Worm (Caenorhabditis elegans) whole organism, L1 larva: ENCODE measurements around the gene fbxa-112.

Experiments used
- C04F5.9 ChIP-seq: sonication (generic microtip); optimal IDR thresholded peaks from 2 replicates; lab custom pipeline; 2016; ENCODE audit warnings: missing genetic modification characterization, missing compliant biosample characterization
- C16A3.4 ChIP-seq: fragments of 150-350 bp; optimal IDR thresholded peaks from 2 replicates; lab custom pipeline; 2014; ENCODE audit warnings: missing biosample characterization, missing genetic modification characterization
- C34B4.2 ChIP-seq: sonication (generic microtip); optimal IDR thresholded peaks from 2 replicates; lab custom pipeline; 2017; ENCODE audit warnings: mild to moderate bottlenecking, missing genetic modification characterization, missing compliant biosample characterization
- F16B12.6 ChIP-seq: fragments of 150-350 bp; optimal IDR thresholded peaks from 2 replicates; lab custom pipeline; 2014; ENCODE audit warnings: missing biosample characterization, missing genetic modification characterization
- aha-1 ChIP-seq: fragments of 150-350 bp; optimal IDR thresholded peaks from 2 replicates; lab custom pipeline; 2014; ENCODE audit warnings: missing biosample characterization, missing genetic modification characterization
- aly-2 ChIP-seq: fragments of 150-350 bp; optimal IDR thresholded peaks from 2 replicates; lab custom pipeline; 2014; ENCODE audit warnings: missing biosample characterization, missing genetic modification characterization
- blmp-1 ChIP-seq: fragments of 150-350 bp; optimal IDR thresholded peaks from 2 replicates; lab custom pipeline; 2014; ENCODE audit warnings: missing biosample characterization, missing genetic modification characterization
- ceh-63 ChIP-seq: fragments of 200-800 bp; sonication (Bioruptor generic); optimal IDR thresholded peaks from 2 replicates; lab custom pipeline; 2018; ENCODE audit warnings: mild to moderate bottlenecking, missing genetic modification characterization, missing compliant biosample characterization
- ceh-8 ChIP-seq: fragments of 200-800 bp; sonication (Bioruptor generic); optimal IDR thresholded peaks from 2 replicates; lab custom pipeline; 2018; ENCODE audit warnings: mild to moderate bottlenecking, missing genetic modification characterization, moderate library complexity, missing compliant biosample characterization
- ceh-90 ChIP-seq: sonication (generic microtip); optimal IDR thresholded peaks from 2 replicates; lab custom pipeline; 2016; ENCODE audit warnings: missing genetic modification characterization, missing compliant biosample characterization
- dpl-1 ChIP-seq, 3 experiments: fragments of 150-350 bp in 2 of 3; sonication (generic microtip) in 1 of 3; optimal IDR thresholded peaks; 2 replicates each; lab custom pipeline; 2014 to 2017; ENCODE audit warnings: missing biosample characterization in 3 of 3, missing genetic modification characterization in 3 of 3, missing genetic modification reagents in 3 of 3
- egl-13 ChIP-seq: sonication (generic microtip); optimal IDR thresholded peaks from 2 replicates; lab custom pipeline; 2016; ENCODE audit warnings: missing genotype, missing genetic modification reagents, missing genetic modification characterization, missing compliant biosample characterization
- egl-27 ChIP-seq, 2 experiments: fragments of 150-350 bp in 1 of 2; sonication (generic microtip); optimal IDR thresholded peaks; 3 replicates each; lab custom pipeline; 2017 to 2018; ENCODE audit warnings: missing biosample characterization in 2 of 2, missing genetic modification characterization in 2 of 2, missing genetic modification reagents in 2 of 2
- elt-3 ChIP-seq, 6 experiments: fragments of 150-350 bp in 1 of 6; sonication (generic microtip); optimal IDR thresholded peaks; 2 replicates each; lab custom pipeline; 2017 to 2018; ENCODE audit warnings: missing biosample characterization in 6 of 6, missing genetic modification characterization in 6 of 6, inconsistent platforms in 1 of 6
- fkh-10 ChIP-seq: sonication (generic microtip); optimal IDR thresholded peaks from 2 replicates; lab custom pipeline; 2017; ENCODE audit warnings: missing biosample characterization, missing genetic modification reagents, missing genetic modification characterization
- fos-1 ChIP-seq: fragments of 150-350 bp; optimal IDR thresholded peaks from 2 replicates; lab custom pipeline; 2014; ENCODE audit warnings: missing biosample characterization, missing genetic modification characterization
- lin-14 ChIP-seq: fragments of 200-800 bp; sonication (Bioruptor generic); optimal IDR thresholded peaks from 2 replicates; lab custom pipeline; 2018; ENCODE audit warnings: mild to moderate bottlenecking, missing genetic modification characterization, moderate library complexity, missing compliant biosample characterization
- lin-15B ChIP-seq: fragments of 150-350 bp; sonication (generic microtip); optimal IDR thresholded peaks from 3 replicates; lab custom pipeline; 2014; ENCODE audit warnings: missing biosample characterization, missing genetic modification characterization
- mdl-1 ChIP-seq, 2 experiments: fragments of 150-350 bp; optimal IDR thresholded peaks; 2 replicates each; lab custom pipeline; 2014 to 2017; ENCODE audit warnings: missing biosample characterization in 2 of 2, missing genetic modification characterization in 2 of 2, inconsistent platforms in 1 of 2
- nhr-11 ChIP-seq: fragments of 150-350 bp; optimal IDR thresholded peaks from 2 replicates; lab custom pipeline; 2014; ENCODE audit warnings: missing biosample characterization, missing genetic modification characterization
- nhr-20 ChIP-seq: sonication (generic microtip); optimal IDR thresholded peaks from 2 replicates; lab custom pipeline; 2016; ENCODE audit warnings: mild to moderate bottlenecking, missing genetic modification characterization, missing compliant biosample characterization
- nhr-47 ChIP-seq: sonication (generic microtip); optimal IDR thresholded peaks from 2 replicates; lab custom pipeline; 2016; ENCODE audit warnings: mild to moderate bottlenecking, missing genetic modification characterization, moderate library complexity, missing compliant biosample characterization
- nhr-76 ChIP-seq: sonication (generic microtip); optimal IDR thresholded peaks from 2 replicates; lab custom pipeline; 2017; ENCODE audit warnings: missing biosample characterization, missing genetic modification characterization
- nhr-77 ChIP-seq: fragments of 150-350 bp; optimal IDR thresholded peaks from 2 replicates; lab custom pipeline; 2014; ENCODE audit warnings: missing biosample characterization, missing genetic modification characterization
- snu-23 ChIP-seq: sonication (generic microtip); optimal IDR thresholded peaks from 2 replicates; lab custom pipeline; 2016; ENCODE audit warnings: missing genetic modification characterization, missing compliant biosample characterization
- sox-4 ChIP-seq: sonication (generic microtip); optimal IDR thresholded peaks from 2 replicates; lab custom pipeline; 2016; ENCODE audit warnings: missing genetic modification characterization, missing compliant biosample characterization
- sup-37 ChIP-seq: fragments of 200-800 bp; sonication (Bioruptor generic); optimal IDR thresholded peaks from 2 replicates; lab custom pipeline; 2018; ENCODE audit warnings: mild to moderate bottlenecking, missing genetic modification characterization, missing compliant biosample characterization
- swsn-7 ChIP-seq: sonication (generic microtip); optimal IDR thresholded peaks from 2 replicates; lab custom pipeline; 2016; ENCODE audit warnings: missing genetic modification characterization, missing compliant biosample characterization
- tbx-2 ChIP-seq: sonication (generic microtip); optimal IDR thresholded peaks from 2 replicates; lab custom pipeline; 2016; ENCODE audit warnings: missing genetic modification characterization, missing compliant biosample characterization
- tlp-1 ChIP-seq: fragments of 150-350 bp; optimal IDR thresholded peaks from 2 replicates; lab custom pipeline; 2014; ENCODE audit warnings: missing biosample characterization, missing genetic modification characterization
- unc-62 ChIP-seq: fragments of 150-350 bp; optimal IDR thresholded peaks from 2 replicates; lab custom pipeline; 2014; ENCODE audit warnings: missing biosample characterization, missing genetic modification reagents, missing genetic modification characterization
- unc-98 ChIP-seq: fragments of 200-800 bp; sonication (Bioruptor generic); IDR thresholded peaks from 2 replicates; pipeline ENCODE4 v1.3.6; 2022; ENCODE audit warnings: missing genetic modification characterization, missing compliant biosample characterization

The fbxa-112 gene

ce11 chrV:16987783-16988182 lies 39.9 kb upstream of the fbxa-112 start:
- no peak for TF ChIP-seq ceh-63 (GFP tag; lab: Kevin White, UChicago)
- TF ChIP-seq fkh-10 (GFP tag; lab: Kevin White, UChicago), result no peak
- TF ChIP-seq nhr-20 (tag; lab: Kevin White, UChicago), result no peak
- no peak for TF ChIP-seq nhr-77 (tag; lab: Kevin White, UChicago)

DNA sequence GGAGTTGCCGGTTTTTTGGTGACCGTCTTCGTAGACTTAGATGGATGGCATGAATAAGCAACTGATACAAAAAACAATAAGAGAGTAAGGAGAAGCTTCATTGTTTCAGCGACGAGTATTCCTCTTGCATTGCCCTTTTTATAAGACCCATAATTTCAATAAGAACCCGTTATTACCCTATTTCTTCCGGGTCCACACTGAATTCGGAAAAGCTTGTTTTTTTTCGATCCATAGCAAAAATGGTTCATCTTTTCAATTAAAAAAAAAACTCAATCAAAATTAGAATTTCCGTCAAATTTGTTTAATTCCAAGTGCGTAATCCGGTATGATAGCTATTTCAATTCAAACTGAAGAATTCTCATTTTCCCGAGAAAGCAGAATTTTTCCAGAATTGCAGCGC lies 39.1 kb upstream of the fbxa-112 start, which contains the start of gene Y102A5C.40:
Gene Y102A5C.40, minus strand, starts transcription at position 101 of the 400 bp plus-strand sequence.
- no peak for TF ChIP-seq lin-15B (tag; lab: Kevin White, UChicago)
- no peak for TF ChIP-seq elt-3 (tag; optimal IDR thresholded peaks at IDR 0.05; lab: Kevin White, UChicago)
- TF ChIP-seq nhr-11 (tag; lab: Kevin White, UChicago), result no peak
- no peak for TF ChIP-seq sox-4 (tag; lab: Kevin White, UChicago)
- no peak for TF ChIP-seq F16B12.6
- no peak for TF ChIP-seq swsn-7 (tag; lab: Kevin White, UChicago)
- TF ChIP-seq nhr-47 (tag; lab: Kevin White, UChicago), result no peak
- TF ChIP-seq aha-1 (tag; lab: Kevin White, UChicago), result no peak

ce11 chrV:16980368-16980767 lies 32.5 kb upstream of the fbxa-112 start, which contains the start of gene srz-54:
Gene srz-54, plus strand, starts transcription at chrV:16980668.
- no peak for TF ChIP-seq lin-14 (GFP tag; lab: Kevin White, UChicago)
- TF ChIP-seq ceh-8 (GFP tag; lab: Kevin White, UChicago), result no peak
- no peak for TF ChIP-seq C04F5.9 (tag; lab: Kevin White, UChicago)
- TF ChIP-seq nhr-47 (tag; lab: Kevin White, UChicago), result no peak
- no peak for TF ChIP-seq nhr-76 (tag; lab: Kevin White, UChicago)
- TF ChIP-seq tlp-1 (tag; lab: Kevin White, UChicago), result no peak
- no peak for TF ChIP-seq fos-1 (tag; lab: Kevin White, UChicago)
- no peak for TF ChIP-seq egl-27 (tag; optimal IDR thresholded peaks at IDR 0.05; lab: Kevin White, UChicago)

- TF ChIP-seq F16B12.6 (no peak), tbx-2 (tag; lab: Kevin White, UChicago) (no peak), C34B4.2 (no peak), dpl-1 (GFP tag; optimal IDR thresholded peaks at IDR 0.05; lab: Kevin White, UChicago) (no peak), elt-3 (tag; optimal IDR thresholded peaks at IDR 0.05; lab: Kevin White, UChicago) (no peak), unc-98 (GFP tag; lab: Robert Waterston, UW) (no peak), blmp-1 (tag; lab: Kevin White, UChicago) (no peak), aly-2 (tag; lab: Kevin White, UChicago) (no peak), snu-23 (GFP tag; lab: Kevin White, UChicago) (no peak)
- TF ChIP-seq, all 84 proteins: peak for 0
These were observed 27.0 kb upstream of the fbxa-112 start, which contains the start of gene srx-54 for ce11 chrV:16974919-16975318. Gene srx-54, plus strand, starts transcription at chrV:16975219.

- no peak for TF ChIP-seq snu-23 (GFP tag; lab: Kevin White, UChicago)
- TF ChIP-seq tlp-1 (tag; lab: Kevin White, UChicago), result no peak
- TF ChIP-seq sup-37 (GFP tag; lab: Kevin White, UChicago), result no peak
- TF ChIP-seq lin-15B (tag; lab: Kevin White, UChicago), result no peak
- no peak for TF ChIP-seq egl-13 (tag; lab: Kevin White, UChicago)
- TF ChIP-seq mdl-1 (tag; optimal IDR thresholded peaks at IDR 0.05; lab: Kevin White, UChicago), result no peak
- TF ChIP-seq swsn-7 (tag; lab: Kevin White, UChicago), result no peak
- no peak for TF ChIP-seq fkh-10 (GFP tag; lab: Kevin White, UChicago)
- TF ChIP-seq ceh-90, result no peak
- TF ChIP-seq C16A3.4 (tag; lab: Kevin White, UChicago), result no peak
- no peak for TF ChIP-seq unc-62
- TF ChIP-seq nhr-77 (tag; lab: Kevin White, UChicago), result no peak
These were observed 25.4 kb upstream of the fbxa-112 start for ce11 chrV:16973338-16973737.
